Fruit fly (Drosophila melanogaster): ENCODE results near the gene CG6244.

CG6244 gene

dm6 chr3L:15816714-15817113 is 8.6 kb downstream of the CG6244 start, which contains the start of gene CkIIalpha-i1 (continued):
- peak; percentile 83; the same call in 1 of the 2 replicates for TF ChIP-seq CG2129 (GFP tag; IDR thresholded peaks at IDR 0.05; ENCODE audit: partially characterized antibody)
- no peak; the same call in 1 of the 2 replicates for TF ChIP-seq CkIIα-i1 (GFP tag; IDR thresholded peaks at IDR 0.05)
- peak; percentile 8 for TF ChIP-seq zen (tag; optimal IDR thresholded peaks at IDR 0.05)
- peak; percentile 46 for TF ChIP-seq pzg (GFP tag; optimal IDR thresholded peaks at IDR 0.05)
- peak; percentile 84 for TF ChIP-seq knrl (GFP tag; IDR thresholded peaks at IDR 0.05; ENCODE audit: partially characterized antibody)
- peak; percentile 26 for TF ChIP-seq CG1603 (tag; optimal IDR thresholded peaks at IDR 0.05)
- TF ChIP-seq mld (GFP tag; IDR thresholded peaks at IDR 0.05; ENCODE audit: partially characterized antibody): peak; percentile 99
- TF ChIP-seq CG33213 (GFP tag; optimal IDR thresholded peaks at IDR 0.05): peak; percentile 59
- TF ChIP-seq Med (GFP tag): peak; percentile 21
- no peak for TF ChIP-seq Vsx1 (GFP tag; optimal IDR thresholded peaks at IDR 0.05)
- no peak for TF ChIP-seq CG4730 (GFP tag; IDR thresholded peaks at IDR 0.05)
- peak; percentile 3 for TF ChIP-seq Ets97D (GFP tag; optimal IDR thresholded peaks at IDR 0.05)
- no peak for TF ChIP-seq CG13775 (GFP tag; optimal IDR thresholded peaks at IDR 0.05)
- TF ChIP-seq CoRest (tag; optimal IDR thresholded peaks at IDR 0.05): peak; percentile 11
- peak; percentile 99 for TF ChIP-seq CG14860 (GFP tag; IDR thresholded peaks at IDR 0.05; ENCODE audit: partially characterized antibody)
- peak in 1 of 2 experiments; percentile 57 for TF ChIP-seq eve (GFP tag; optimal IDR thresholded peaks at IDR 0.05)
- peak; percentile 97 for TF ChIP-seq vnd (GFP tag; IDR thresholded peaks at IDR 0.05; ENCODE audit: partially characterized antibody)
- TF ChIP-seq MESR4 (GFP tag; optimal IDR thresholded peaks at IDR 0.05): peak; percentile 6
- TF ChIP-seq CG14050 (GFP tag; IDR thresholded peaks at IDR 0.05): no peak
- peak; percentile 96 for TF ChIP-seq Bgb (GFP tag; IDR thresholded peaks at IDR 0.05; ENCODE audit: partially characterized antibody)
- TF ChIP-seq bab2 (GFP tag; optimal IDR thresholded peaks at IDR 0.05): no peak
- TF ChIP-seq gcm (GFP tag; optimal IDR thresholded peaks at IDR 0.05): no peak
- TF ChIP-seq HLH3B (GFP tag; IDR thresholded peaks at IDR 0.05): no peak
- no peak for TF ChIP-seq Fer3 (tag; optimal IDR thresholded peaks at IDR 0.05)
- peak; percentile 91 for TF ChIP-seq hbn (GFP tag; IDR thresholded peaks at IDR 0.05; ENCODE audit: partially characterized antibody)
- TF ChIP-seq CG8290 (GFP tag; optimal IDR thresholded peaks at IDR 0.05): peak; percentile 91
- peak; percentile 83 to 95 for TF ChIP-seq CG8290 (tag; optimal IDR thresholded peaks at IDR 0.05)
- peak; percentile 89 for TF ChIP-seq stwl (tag; optimal IDR thresholded peaks at IDR 0.05)
- no peak for TF ChIP-seq row (GFP tag; IDR thresholded peaks at IDR 0.05)
- TF ChIP-seq MBD-R2 (GFP tag; IDR thresholded peaks at IDR 0.05): peak; percentile 58
- TF ChIP-seq CG6791 (GFP tag; IDR thresholded peaks at IDR 0.05; ENCODE audit: partially characterized antibody): peak; percentile 99
- peak; percentile 36 for TF ChIP-seq CG12391 (tag; optimal IDR thresholded peaks at IDR 0.05)
- peak; percentile 49 for TF ChIP-seq Dp (GFP tag; optimal IDR thresholded peaks at IDR 0.05)
- peak; percentile 99 for TF ChIP-seq ato (GFP tag; IDR thresholded peaks at IDR 0.05; ENCODE audit: partially characterized antibody)
- TF ChIP-seq CG42726 (GFP tag; IDR thresholded peaks at IDR 0.05; ENCODE audit: partially characterized antibody): peak; percentile 75; the same call in 1 of the 2 replicates
- TF ChIP-seq Deaf1 (tag; optimal IDR thresholded peaks at IDR 0.05): no peak
- peak; percentile 53 for TF ChIP-seq vvl (GFP tag; IDR thresholded peaks at IDR 0.05)
- peak; percentile 99 for TF ChIP-seq CG7963 (GFP tag; IDR thresholded peaks at IDR 0.05; ENCODE audit: partially characterized antibody)
- no peak for TF ChIP-seq lov (optimal IDR thresholded peaks at IDR 0.05)
- no peak for TF ChIP-seq lov (GFP tag; IDR thresholded peaks at IDR 0.05)

All from whole organism, embryonic.